Worm (Caenorhabditis elegans): Measurements from ENCODE around the gene F23G4.1.

F23G4.1 gene

DNA sequence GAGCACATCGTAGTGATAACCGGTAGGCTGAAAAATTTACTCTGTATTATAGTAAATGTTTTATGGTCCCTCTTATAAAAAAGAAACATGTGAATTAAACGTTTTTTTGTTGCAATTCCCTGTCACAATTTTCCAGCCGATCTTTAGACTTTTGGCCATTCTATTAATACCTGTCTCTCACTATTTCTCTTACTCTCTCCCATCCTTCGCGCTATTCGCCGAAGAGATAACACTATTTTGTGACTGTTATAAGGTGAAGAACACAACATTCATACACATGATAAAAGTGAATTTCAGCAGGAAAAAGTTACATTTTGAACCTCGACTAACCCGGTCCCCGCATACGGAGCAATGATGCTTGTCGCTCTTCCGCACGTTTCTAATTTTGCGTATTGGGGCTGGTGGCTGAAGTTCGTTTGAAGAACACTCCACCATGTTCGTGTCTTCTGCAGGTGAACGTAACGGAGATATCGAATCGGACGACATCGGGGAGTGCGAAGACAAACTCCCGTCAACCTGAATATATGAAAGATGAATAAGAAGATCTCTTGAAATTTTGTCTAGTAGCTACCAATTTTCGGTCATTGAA is 36.1 kb upstream of the F23G4.1 start (continued):
- TF ChIP-seq lin-13 (GFP tag; optimal IDR thresholded peaks at IDR 0.05) (no peak), nhr-11 (tag; optimal IDR thresholded peaks at IDR 0.05) (no peak), dsc-1 (tag; optimal IDR thresholded peaks at IDR 0.05) (no peak), lir-3 (tag; optimal IDR thresholded peaks at IDR 0.05; ENCODE audit: poor library complexity) (no peak), C34B4.2 (tag; optimal IDR thresholded peaks at IDR 0.05) (no peak), egl-27 (tag; optimal IDR thresholded peaks at IDR 0.05) (no peak), zip-4 (GFP tag; optimal IDR thresholded peaks at IDR 0.05) (no peak), aha-1 (tag; optimal IDR thresholded peaks at IDR 0.05) (no peak), fkh-10 (GFP tag; optimal IDR thresholded peaks at IDR 0.05) (no peak), blmp-1 (tag; optimal IDR thresholded peaks at IDR 0.05) (peak; percentile 73), unc-98 (GFP tag; IDR thresholded peaks at IDR 0.05) (no peak), nhr-12 (tag; optimal IDR thresholded peaks at IDR 0.05) (no peak), skn-1 (tag; optimal IDR thresholded peaks at IDR 0.05) (no peak), pqm-1 (tag; optimal IDR thresholded peaks at IDR 0.05) (no peak), unc-62 (GFP tag; optimal IDR thresholded peaks at IDR 0.05) (no peak), lsy-2 (tag; optimal IDR thresholded peaks at IDR 0.05) (peak in 1 of 2 experiments; percentile 4), nhr-85 (tag) (peak; percentile 82), hlh-4 (tag; optimal IDR thresholded peaks at IDR 0.05) (no peak), fkh-4 (tag; optimal IDR thresholded peaks at IDR 0.05; ENCODE audit: borderline replicate concordance) (no peak), mdl-1 (tag; optimal IDR thresholded peaks at IDR 0.05) (no peak), unc-30 (tag; optimal IDR thresholded peaks at IDR 0.05) (no peak), mab-9 (GFP tag; IDR thresholded peaks at IDR 0.05) (no peak), hpl-2 (GFP tag; optimal IDR thresholded peaks at IDR 0.05) (no peak), nhr-28 (tag; optimal IDR thresholded peaks at IDR 0.05) (no peak), grh-1 (GFP tag; IDR thresholded peaks at IDR 0.05) (no peak), ztf-11 (tag; optimal IDR thresholded peaks at IDR 0.05) (no peak), irx-1 (tag; optimal IDR thresholded peaks at IDR 0.05) (no peak), nhr-76 (tag; optimal IDR thresholded peaks at IDR 0.05) (no peak), nhr-90 (tag; optimal IDR thresholded peaks at IDR 0.05; ENCODE audit: poor library complexity) (peak; percentile 31), ceh-88 (GFP tag; IDR thresholded peaks at IDR 0.05) (no peak), elt-3 (tag; optimal IDR thresholded peaks at IDR 0.05) (peak in 2 of 6 experiments; percentile 35 to 80), lin-14 (GFP tag; optimal IDR thresholded peaks at IDR 0.05) (peak; percentile 56), jun-1 (tag; optimal IDR thresholded peaks at IDR 0.05) (no peak)

DNA sequence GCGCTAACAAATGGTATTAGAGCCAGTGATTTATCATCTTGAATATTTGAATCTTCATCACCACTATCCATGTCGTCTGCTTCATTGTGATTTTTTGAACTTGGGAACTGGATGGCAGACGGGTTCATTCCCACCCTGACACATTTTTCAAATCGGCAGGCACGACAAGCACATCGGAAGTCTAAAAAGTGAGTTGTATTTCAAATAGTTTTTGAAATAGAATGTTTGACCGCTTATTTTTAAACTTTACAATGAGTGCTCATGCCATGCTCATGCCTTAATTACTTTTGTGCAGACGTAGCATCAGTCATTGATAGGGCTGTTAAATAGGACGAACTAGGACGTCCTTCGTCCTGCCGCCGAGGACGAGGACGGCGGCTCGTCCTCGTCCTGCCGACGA is 34.9 kb upstream of the F23G4.1 start:
- no peak for TF ChIP-seq nhr-47 (tag; optimal IDR thresholded peaks at IDR 0.05)
- no peak for TF ChIP-seq nhr-71 (tag; optimal IDR thresholded peaks at IDR 0.05)
- no peak for TF ChIP-seq ceh-82 (tag; optimal IDR thresholded peaks at IDR 0.05)
- no peak for TF ChIP-seq lin-35 (GFP tag; optimal IDR thresholded peaks at IDR 0.05)
- TF ChIP-seq lir-3 (tag; optimal IDR thresholded peaks at IDR 0.05; ENCODE audit: poor library complexity): no peak
- no peak for TF ChIP-seq aly-2 (tag; optimal IDR thresholded peaks at IDR 0.05)
- no peak for TF ChIP-seq nhr-84 (tag; optimal IDR thresholded peaks at IDR 0.05)
- TF ChIP-seq unc-130 (tag; optimal IDR thresholded peaks at IDR 0.05): no peak
- no peak for TF ChIP-seq unc-98 (GFP tag; IDR thresholded peaks at IDR 0.05)
- no peak for TF ChIP-seq efl-1 (optimal IDR thresholded peaks at IDR 0.05)
- no peak for TF ChIP-seq efl-1 (GFP tag; optimal IDR thresholded peaks at IDR 0.05 in 1 of 2)
- no peak for TF ChIP-seq mdl-1 (tag; optimal IDR thresholded peaks at IDR 0.05)
- TF ChIP-seq egl-13 (tag; optimal IDR thresholded peaks at IDR 0.05): no peak
- TF ChIP-seq skn-1 (tag; optimal IDR thresholded peaks at IDR 0.05): no peak
- no peak for TF ChIP-seq ceh-88 (GFP tag; IDR thresholded peaks at IDR 0.05)
- no peak for TF ChIP-seq pqm-1 (tag; optimal IDR thresholded peaks at IDR 0.05)
- no peak for TF ChIP-seq sup-37 (GFP tag; optimal IDR thresholded peaks at IDR 0.05)
- no peak for TF ChIP-seq lsy-2 (tag; optimal IDR thresholded peaks at IDR 0.05)
- TF ChIP-seq hpl-2 (GFP tag; optimal IDR thresholded peaks at IDR 0.05): no peak
- TF ChIP-seq hlh-4 (tag; optimal IDR thresholded peaks at IDR 0.05): no peak
